Worm (Caenorhabditis elegans): ENCODE results near the gene M03F4.4.

The M03F4.4 gene

ce11 chrX:4960910-4961680, 3.9 kb upstream of the M03F4.4 start:
- TF ChIP-seq snpc-1.3 (tag; optimal IDR thresholded peaks at IDR 0.05; ENCODE audit: insufficient read depth): no peak
- 0 out of 2 replicates have a peak, but pooled peaks have one; percentile 46 for TF ChIP-seq F37B4.10 (GFP tag; IDR thresholded peaks at IDR 0.05)
- no peak for TF ChIP-seq F57C9.4 (tag; optimal IDR thresholded peaks at IDR 0.05)
- TF ChIP-seq xnd-1 (tag; optimal IDR thresholded peaks at IDR 0.05): no peak
- no peak for TF ChIP-seq bed-1 (GFP tag; IDR thresholded peaks at IDR 0.05)
- no peak for TF ChIP-seq attf-3 (GFP tag; conservative IDR thresholded peaks at IDR 0.05)
- peak; percentile 27 for TF ChIP-seq akir-1 (GFP tag; optimal IDR thresholded peaks at IDR 0.05)
- no peak for TF ChIP-seq hmg-20 (GFP tag; IDR thresholded peaks at IDR 0.05)
- TF ChIP-seq nhr-27 (tag; optimal IDR thresholded peaks at IDR 0.05): no peak
- peak; percentile 31; the same call in 1 of the 2 replicates for TF ChIP-seq pbrm-1 (GFP tag; IDR thresholded peaks at IDR 0.05)
- no peak for TF ChIP-seq ztf-3 (GFP tag; optimal IDR thresholded peaks at IDR 0.05)
- no peak for TF ChIP-seq hmg-1.2 (GFP tag; IDR thresholded peaks at IDR 0.05)
- TF ChIP-seq B0035.1 (tag; optimal IDR thresholded peaks at IDR 0.05): no peak
- no peak for TF ChIP-seq egrh-3 (GFP tag; IDR thresholded peaks at IDR 0.05)
- TF ChIP-seq madf-3 (GFP tag; IDR thresholded peaks at IDR 0.05): no peak
- TF ChIP-seq K12H6.12 (tag; optimal IDR thresholded peaks at IDR 0.05): no peak
- no peak for TF ChIP-seq athp-1 (tag; optimal IDR thresholded peaks at IDR 0.05)
- no peak for TF ChIP-seq madf-10 (tag; optimal IDR thresholded peaks at IDR 0.05)
- no peak for TF ChIP-seq B0336.3 (GFP tag; IDR thresholded peaks at IDR 0.05)
- TF ChIP-seq ztf-28 (GFP tag; IDR thresholded peaks at IDR 0.05): no peak
- TF ChIP-seq let-607 (tag; optimal IDR thresholded peaks at IDR 0.05): no peak
- no peak for TF ChIP-seq C17E4.6 (GFP tag; IDR thresholded peaks at IDR 0.05)
- no peak for TF ChIP-seq F55B11.4 (tag; optimal IDR thresholded peaks at IDR 0.05; ENCODE audit: borderline replicate concordance, insufficient read depth)
- no peak for TF ChIP-seq F23B12.7 (tag; optimal IDR thresholded peaks at IDR 0.05; ENCODE audit: insufficient read depth)
- TF ChIP-seq ZK185.1 (tag; optimal IDR thresholded peaks at IDR 0.05; ENCODE audit: poor library complexity, severe bottlenecking): no peak
- TF ChIP-seq nhr-179 (tag; optimal IDR thresholded peaks at IDR 0.05): no peak
- no peak for TF ChIP-seq lir-1 (GFP tag; conservative IDR thresholded peaks at IDR 0.05)
- TF ChIP-seq ztf-26 (tag; optimal IDR thresholded peaks at IDR 0.05): no peak
- TF ChIP-seq F52B5.7 (tag; optimal IDR thresholded peaks at IDR 0.05): no peak
- 0 out of 2 replicates have a peak, but pooled peaks have one; percentile 16 for TF ChIP-seq mcd-1 (GFP tag; IDR thresholded peaks at IDR 0.05)
- TF ChIP-seq lin-54 (GFP tag; optimal IDR thresholded peaks at IDR 0.05): no peak
- no peak for TF ChIP-seq Y53F4B.3 (GFP tag; IDR thresholded peaks at IDR 0.05)
- TF ChIP-seq let-526 (GFP tag; IDR thresholded peaks at IDR 0.05): no peak
- TF ChIP-seq Y67H2A.10 (GFP tag; conservative IDR thresholded peaks at IDR 0.05): no peak
- peak; percentile 26; the same call in 1 of the 2 replicates for TF ChIP-seq bed-2 (GFP tag; IDR thresholded peaks at IDR 0.05)
- no peak for TF ChIP-seq somi-1 (GFP tag; optimal IDR thresholded peaks at IDR 0.05)
- TF ChIP-seq Y95B8A.8 (GFP tag; IDR thresholded peaks at IDR 0.05): no peak
- no peak for TF ChIP-seq hlh-12 (tag; optimal IDR thresholded peaks at IDR 0.05)
- TF ChIP-seq Y53G8AR.9 (GFP tag; conservative IDR thresholded peaks at IDR 0.05): peak; percentile 28; the same call in 1 of the 2 replicates

All from whole organism, young adult.